Worm (Caenorhabditis elegans) whole organism, mixed stage, embryonic: ENCODE measurements around the gene cin-4.

Experiments used
- elt-3 ChIP-seq: fragments of 150-350 bp; optimal IDR thresholded peaks from 2 replicates; lab custom pipeline; 2014; ENCODE audit warnings: missing biosample characterization, missing genetic modification characterization
- nhr-28 ChIP-seq: fragments of 150-350 bp; optimal IDR thresholded peaks from 2 replicates; lab custom pipeline; 2014; ENCODE audit warnings: missing biosample characterization, missing genetic modification characterization
- ztf-11 ChIP-seq: fragments of 150-350 bp; optimal IDR thresholded peaks from 2 replicates; lab custom pipeline; 2014; ENCODE audit warnings: missing biosample characterization, missing genetic modification characterization

DNA sequence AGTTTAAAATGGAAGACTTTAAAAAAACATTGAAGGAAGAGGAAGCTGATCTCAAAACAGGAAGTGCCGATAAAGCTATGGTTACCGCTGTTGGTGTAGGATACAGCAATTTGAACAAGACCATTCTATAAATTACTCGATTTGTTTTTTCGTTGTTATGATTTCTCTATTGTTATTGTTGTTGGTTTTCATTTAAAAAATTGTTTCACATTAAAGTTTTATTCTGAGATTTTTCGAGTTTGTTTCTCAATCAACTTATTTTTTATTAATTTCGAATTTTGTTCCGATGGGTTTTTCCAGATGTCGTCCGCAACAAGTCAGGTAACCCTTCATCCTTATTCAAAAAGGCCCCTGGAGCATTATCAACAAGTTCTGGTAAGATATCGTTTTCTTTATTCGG is 13.7 kb downstream of the cin-4 start, which contains the start of gene ZK1127.12:
- TF ChIP-seq ztf-11 (tag; lab: Kevin White, UChicago), result no peak
- no peak for TF ChIP-seq nhr-28
- no peak for TF ChIP-seq elt-3 (tag; lab: Kevin White, UChicago)
